Fruit fly (Drosophila melanogaster) whole organism, pupa: Measurements from ENCODE around the gene Fitm.

Source experiments
- CG10348 ChIP-seq: fragments of 200-800 bp; sonication (Bioruptor generic); IDR thresholded peaks from 2 replicates; pipeline ENCODE4 v1.3.6; 2022; ENCODE audit warnings: missing biosample characterization, missing genetic modification characterization
- CG12605 ChIP-seq: fragments of 200-800 bp; sonication (Bioruptor generic); IDR thresholded peaks from 2 replicates; pipeline ENCODE4 v1.3.6; 2022; ENCODE audit warnings: missing biosample characterization, missing genetic modification characterization
- CG13204 ChIP-seq: fragments of 200-800 bp; sonication (Bioruptor generic); optimal IDR thresholded peaks from 2 replicates; lab custom pipeline; 2018; ENCODE audit warnings: missing biosample characterization, mild to moderate bottlenecking, missing genetic modification characterization, moderate library complexity
- CG14655 ChIP-seq: fragments of 200-800 bp; sonication (Bioruptor generic); optimal IDR thresholded peaks from 3 replicates; lab custom pipeline; 2017; ENCODE audit warnings: mild to moderate bottlenecking, missing biosample characterization, missing genetic modification reagents, missing genetic modification characterization
- CG15710 ChIP-seq: fragments of 200-800 bp; sonication (Bioruptor generic); optimal IDR thresholded peaks from 2 replicates; lab custom pipeline; 2018; ENCODE audit warnings: missing biosample characterization, mild to moderate bottlenecking, missing genetic modification characterization, moderate library complexity
- CG17806 ChIP-seq: fragments of 200-800 bp; sonication (Bioruptor generic); optimal IDR thresholded peaks from 2 replicates; lab custom pipeline; 2018; ENCODE audit warnings: missing biosample characterization, mild to moderate bottlenecking, missing genetic modification characterization, moderate library complexity
- CG32121 ChIP-seq: fragments of 200-800 bp; sonication (Bioruptor generic); IDR thresholded peaks from 2 replicates; pipeline ENCODE4 v1.3.6; 2022; ENCODE audit warnings: missing biosample characterization, missing genetic modification characterization
- CG34367 ChIP-seq: fragments of 200-800 bp; sonication (Bioruptor generic); optimal IDR thresholded peaks from 2 replicates; lab custom pipeline; 2018; ENCODE audit warnings: missing biosample characterization, mild to moderate bottlenecking, missing genetic modification characterization
- CG4496 ChIP-seq: fragments of 200-800 bp; sonication (Bioruptor generic); IDR thresholded peaks from 3 replicates; pipeline ENCODE4 v1.3.6; 2022; ENCODE audit warnings: missing biosample characterization, missing genetic modification characterization
- CG8159 ChIP-seq: fragments of 200-800 bp; sonication (Bioruptor generic); optimal IDR thresholded peaks from 3 replicates; lab custom pipeline; 2018; ENCODE audit warnings: missing biosample characterization, mild to moderate bottlenecking, missing genetic modification characterization, moderate library complexity
- CG8301 ChIP-seq: fragments of 200-800 bp; sonication (Bioruptor generic); optimal IDR thresholded peaks from 2 replicates; lab custom pipeline; 2018; ENCODE audit warnings: missing biosample characterization, mild to moderate bottlenecking, missing genetic modification characterization
- CG9948 ChIP-seq: fragments of 200-800 bp; sonication (Bioruptor generic); optimal IDR thresholded peaks from 2 replicates; lab custom pipeline; 2018; ENCODE audit warnings: missing biosample characterization, mild to moderate bottlenecking, missing genetic modification characterization, moderate library complexity
- D1 ChIP-seq: fragments of 200-800 bp; sonication (Bioruptor generic); optimal IDR thresholded peaks from 2 replicates; lab custom pipeline; 2018; ENCODE audit warnings: missing biosample characterization, mild to moderate bottlenecking, missing genetic modification characterization, moderate library complexity
- EcR ChIP-seq: fragments of 200-800 bp; sonication (Bioruptor generic); optimal IDR thresholded peaks from 3 replicates; lab custom pipeline; 2019; ENCODE audit warnings: missing biosample characterization, missing genetic modification characterization, mild to moderate bottlenecking, moderate library complexity, missing genetic modification reagents
- Ets98B ChIP-seq: fragments of 200-800 bp; sonication (Bioruptor generic); IDR thresholded peaks from 2 replicates; pipeline ENCODE4 v1.3.6; 2022; ENCODE audit warnings: missing biosample characterization, missing genetic modification characterization
- Pif1A ChIP-seq: fragments of 200-800 bp; sonication (Bioruptor generic); optimal IDR thresholded peaks from 3 replicates; lab custom pipeline; 2016; ENCODE audit warnings: missing biosample characterization, missing genetic modification characterization
- Pif1B ChIP-seq: fragments of 200-800 bp; sonication (Bioruptor generic); optimal IDR thresholded peaks from 3 replicates; lab custom pipeline; 2016; ENCODE audit warnings: missing biosample characterization, missing genetic modification characterization
- Snoo ChIP-seq: fragments of 200-800 bp; sonication (Bioruptor generic); optimal IDR thresholded peaks from 3 replicates; lab custom pipeline; 2017; ENCODE audit warnings: missing biosample characterization, mild to moderate bottlenecking, missing genetic modification characterization, inconsistent platforms
- fd96Ca ChIP-seq: fragments of 200-800 bp; sonication (Bioruptor generic); IDR thresholded peaks from 3 replicates; pipeline ENCODE4 v1.3.6; 2022; ENCODE audit warnings: missing biosample characterization, missing genetic modification characterization
- gl ChIP-seq: fragments of 200-800 bp; sonication (Bioruptor generic); optimal IDR thresholded peaks from 2 replicates; lab custom pipeline; 2018; ENCODE audit warnings: missing biosample characterization, mild to moderate bottlenecking, missing genetic modification characterization
- rn ChIP-seq: fragments of 200-800 bp; sonication (Bioruptor generic); IDR thresholded peaks from 2 replicates; pipeline ENCODE4 v1.3.6; 2022; ENCODE audit warnings: missing biosample characterization, missing genetic modification characterization

Gene Fitm

DNA sequence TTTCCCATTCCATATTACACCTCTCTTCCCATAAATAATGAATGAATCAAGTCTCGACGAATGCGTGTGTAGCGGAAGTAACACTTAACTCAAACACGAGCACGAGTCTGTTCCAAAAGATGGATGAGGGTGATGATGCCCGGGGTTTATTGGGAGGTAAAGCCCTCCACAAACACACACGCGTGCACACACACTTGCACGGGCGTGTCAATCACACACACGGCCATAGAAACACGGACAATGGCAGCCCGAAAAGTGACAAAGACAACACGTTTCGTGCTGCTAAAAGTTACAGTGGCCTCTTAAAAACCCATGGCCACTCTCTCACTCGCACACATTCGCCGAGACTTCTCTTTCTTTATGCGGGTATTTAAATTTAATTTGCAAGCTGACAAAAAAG is 33.0 kb upstream of the Fitm start:
- TF ChIP-seq gl (tag; lab: Kevin White, UChicago) (no peak), CG32121 (GFP tag; lab: Robert Waterston, UW) (no peak), rn (GFP tag; lab: Robert Waterston, UW) (no peak), CG17806 (no peak), CG13204 (GFP tag; lab: Kevin White, UChicago) (no peak), CG8159 (tag; lab: Kevin White, UChicago) (no peak), CG34367 (tag; lab: Kevin White, UChicago) (no peak), CG8301 (no peak), Ets98B (no peak), Pif1B (no peak), CG10348 (no peak), D1 (tag; lab: Kevin White, UChicago) (no peak), Snoo (tag; lab: Kevin White, UChicago) (no peak), Pif1A (GFP tag; lab: Kevin White, UChicago) (no peak)

DNA sequence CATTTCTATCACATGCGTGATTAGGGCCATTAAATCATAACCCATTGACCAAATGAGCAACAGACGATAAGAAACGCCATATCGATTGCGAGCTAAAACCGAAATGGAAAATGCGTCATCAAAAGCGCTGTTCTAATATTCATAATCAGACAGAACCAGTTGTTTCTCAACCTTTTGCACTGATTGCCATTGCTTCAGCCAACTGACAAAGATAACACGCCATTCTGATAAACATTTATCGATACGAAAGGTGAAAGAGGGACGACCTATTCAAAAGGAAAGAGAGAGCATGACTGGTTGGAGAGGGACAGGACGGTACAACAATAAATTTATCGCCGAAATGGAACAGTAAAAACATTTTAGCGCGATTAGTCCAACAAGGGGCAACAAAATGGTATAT is 30.9 kb upstream of the Fitm start:
- TF ChIP-seq CG8159 (tag; lab: Kevin White, UChicago) (no peak), EcR (peak; percentile 81)

DNA sequence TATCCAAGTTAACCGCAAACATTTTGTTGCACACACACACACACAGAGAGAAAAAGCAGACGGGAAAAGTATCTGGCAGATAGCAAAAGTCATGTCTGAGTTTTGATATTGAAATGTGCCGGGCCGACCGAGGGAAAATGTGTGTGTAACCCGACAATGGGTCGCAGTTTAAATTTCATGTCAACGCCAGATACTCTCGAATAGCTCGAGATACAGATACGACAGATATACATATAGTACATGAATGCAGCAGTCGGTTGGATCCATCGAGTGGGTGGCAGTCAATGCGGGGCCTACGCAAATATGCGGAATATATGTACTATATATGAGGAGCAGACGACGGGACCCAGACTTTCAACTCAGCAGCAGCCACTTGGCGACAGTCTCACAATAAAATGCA is 30.2 kb upstream of the Fitm start:
- no peak for TF ChIP-seq CG32121 (GFP tag; lab: Robert Waterston, UW)
- TF ChIP-seq CG8159 (tag; lab: Kevin White, UChicago), result no peak
- TF ChIP-seq EcR, result peak; percentile 58
- 0 out of 3 replicates have a peak, but pooled peaks have one; percentile 14 for TF ChIP-seq CG4496 (GFP tag; lab: Robert Waterston, UW)
- TF ChIP-seq Snoo (tag; lab: Kevin White, UChicago), result no peak
- TF ChIP-seq CG34367 (tag; lab: Kevin White, UChicago), result no peak
- TF ChIP-seq CG9948 (tag; lab: Kevin White, UChicago), result no peak
- TF ChIP-seq CG8301, result no peak
- no peak for TF ChIP-seq CG15710
- no peak for TF ChIP-seq rn (GFP tag; lab: Robert Waterston, UW)
- TF ChIP-seq Ets98B, result no peak
- TF ChIP-seq gl (tag; lab: Kevin White, UChicago), result no peak
- no peak for TF ChIP-seq CG10348
- peak; percentile 20 for TF ChIP-seq CG14655 (GFP tag; lab: Kevin White, UChicago)
- TF ChIP-seq fd96Ca (GFP tag; lab: Robert Waterston, UW), result no peak
- no peak for TF ChIP-seq D1 (tag; lab: Kevin White, UChicago)
- TF ChIP-seq CG13204 (GFP tag; lab: Kevin White, UChicago), result peak; percentile 17
- TF ChIP-seq Pif1B, result no peak

DNA sequence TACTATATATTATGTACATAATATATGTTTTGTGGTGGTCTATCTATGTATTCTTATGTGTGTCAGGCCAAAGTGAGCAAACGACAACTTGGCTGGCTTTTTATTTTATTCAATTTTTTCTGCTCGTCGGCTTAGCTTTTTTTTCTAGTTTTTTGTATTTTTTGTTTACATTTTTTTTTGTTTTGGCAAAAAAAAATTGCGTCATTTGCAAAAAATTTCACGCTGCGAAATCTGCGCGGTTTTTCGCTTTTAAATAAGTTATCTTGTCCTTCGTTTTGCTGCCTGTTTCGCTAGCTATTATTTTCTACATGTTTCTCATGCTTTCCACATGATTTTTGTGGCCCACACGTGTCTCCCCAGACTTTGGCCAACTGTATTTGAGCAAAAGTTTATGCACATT is 26.6 kb upstream of the Fitm start:
- TF ChIP-seq CG34367 (tag; lab: Kevin White, UChicago) (no peak), CG9948 (tag; lab: Kevin White, UChicago) (no peak), D1 (tag; lab: Kevin White, UChicago) (no peak), CG15710 (no peak), CG4496 (GFP tag; lab: Robert Waterston, UW) (no peak), CG10348 (no peak), CG32121 (GFP tag; lab: Robert Waterston, UW) (no peak), Ets98B (no peak), CG17806 (no peak), rn (GFP tag; lab: Robert Waterston, UW) (no peak), CG8159 (tag; lab: Kevin White, UChicago) (no peak), fd96Ca (GFP tag; lab: Robert Waterston, UW) (no peak), Pif1B (no peak), CG12605 (GFP tag; lab: Robert Waterston, UW) (no peak), CG13204 (GFP tag; lab: Kevin White, UChicago) (no peak)

DNA sequence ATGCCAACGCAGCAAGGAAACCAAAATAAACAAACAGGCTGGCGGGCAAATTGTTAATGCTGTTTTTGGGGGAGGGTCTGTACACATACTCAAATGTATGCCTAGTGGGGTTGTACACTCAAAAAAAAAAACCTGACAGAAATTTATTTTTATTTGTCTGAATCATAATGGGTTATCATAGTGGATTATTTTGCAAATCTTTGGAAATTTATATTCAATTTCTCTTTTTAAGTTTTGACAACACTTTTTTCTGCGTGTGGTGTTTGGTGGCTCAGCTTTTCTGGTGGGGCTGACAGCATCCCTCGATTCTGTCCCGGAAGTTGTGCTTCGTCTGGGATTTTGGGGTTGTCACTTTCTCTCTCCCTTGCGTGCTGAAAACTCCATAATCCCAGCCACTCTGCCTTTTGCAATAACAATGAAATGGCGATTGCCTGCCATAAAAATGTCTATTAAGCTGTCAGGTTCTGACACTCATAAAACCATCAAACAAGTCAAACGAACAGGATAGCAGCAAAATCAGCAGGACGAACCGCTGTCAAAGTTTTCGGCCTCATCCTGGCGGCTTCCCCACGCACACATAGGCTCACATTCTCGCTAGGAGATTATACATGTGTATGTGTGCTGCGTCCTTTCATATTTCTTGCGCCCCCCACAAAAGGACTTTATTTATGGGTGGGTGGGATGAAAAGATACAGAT is 9.2 kb upstream of the Fitm start:
- no peak for TF ChIP-seq CG34367 (tag; lab: Kevin White, UChicago)
- peak; percentile 49; the same call in 1 of the 2 replicates for TF ChIP-seq CG32121 (GFP tag; lab: Robert Waterston, UW)
- peak; percentile 51 for TF ChIP-seq CG17806
- TF ChIP-seq CG12605 (GFP tag; lab: Robert Waterston, UW), result no peak
- TF ChIP-seq CG13204 (GFP tag; lab: Kevin White, UChicago), result no peak
- TF ChIP-seq CG15710, result peak; percentile 52
- peak; percentile 44 for TF ChIP-seq Snoo (tag; lab: Kevin White, UChicago)
- TF ChIP-seq CG4496 (GFP tag; lab: Robert Waterston, UW), result peak; percentile 68
- TF ChIP-seq Pif1A (GFP tag; lab: Kevin White, UChicago), result no peak

DNA sequence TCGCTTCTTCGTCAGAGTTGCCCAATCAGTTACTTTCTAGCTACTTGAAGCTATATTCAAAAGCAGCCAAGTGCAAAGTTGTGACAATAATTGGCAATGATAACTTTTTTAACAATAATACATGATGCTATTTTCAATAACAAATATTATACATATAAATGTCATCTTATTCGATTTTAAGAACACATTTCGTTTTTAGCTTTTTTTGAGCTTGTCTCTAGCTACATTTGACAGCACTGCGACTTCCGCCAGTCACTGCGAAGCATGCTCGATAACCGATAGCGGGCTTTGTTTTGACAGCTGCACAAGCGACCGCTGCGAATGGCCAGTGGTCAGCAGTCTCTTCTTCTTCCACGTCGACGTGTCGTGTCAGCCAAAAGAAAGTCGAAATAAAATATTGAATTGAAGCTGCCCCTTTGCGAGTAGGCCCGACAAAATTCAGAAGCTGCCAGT is 6.5 kb upstream of the Fitm start, which contains the start of the genes Gen and Srp54k:
Gene Gen, minus strand, starts transcription at position 23 of the 453 bp plus-strand sequence.
Gene Srp54k, plus strand, starts transcription at position 325 of the 453 bp plus-strand sequence.
- no peak for TF ChIP-seq gl (tag; lab: Kevin White, UChicago)
- TF ChIP-seq CG4496 (GFP tag; lab: Robert Waterston, UW), result peak; percentile 12; the same call in 1 of the 3 replicates
- TF ChIP-seq fd96Ca (GFP tag; lab: Robert Waterston, UW), result no peak
- TF ChIP-seq CG14655 (GFP tag; lab: Kevin White, UChicago), result no peak
- no peak for TF ChIP-seq CG9948 (tag; lab: Kevin White, UChicago)
- no peak for TF ChIP-seq CG12605 (GFP tag; lab: Robert Waterston, UW)
- no peak for TF ChIP-seq Ets98B
- no peak for TF ChIP-seq CG8159 (tag; lab: Kevin White, UChicago)
- peak; percentile 31 for TF ChIP-seq CG15710
- no peak for TF ChIP-seq CG8301
- TF ChIP-seq EcR, result no peak
- no peak for TF ChIP-seq D1 (tag; lab: Kevin White, UChicago)
- TF ChIP-seq CG17806, result no peak
- TF ChIP-seq Snoo (tag; lab: Kevin White, UChicago), result no peak
- TF ChIP-seq, all 21 proteins: peak for 2
